Fruit fly (Drosophila melanogaster) whole organism, wandering third instar larva: ENCODE data around the gene CG34149.
A peak's percentile ranks its signal among the peaks of the same experiment; 100 is the strongest.

Experiments used
- Abd-B ChIP-seq: fragments of >200 bp; optimal IDR thresholded peaks from 2 replicates; lab custom pipeline; 2017; ENCODE audit warnings: missing biosample characterization, missing genetic modification characterization
- CG9705 ChIP-seq: fragments of 200-800 bp; sonication (Bioruptor generic); optimal IDR thresholded peaks from 2 replicates; lab custom pipeline; 2018; ENCODE audit warnings: missing biosample characterization, mild to moderate bottlenecking, missing genetic modification characterization
- CrebA ChIP-seq: fragments of 200-800 bp; sonication (Bioruptor generic); optimal IDR thresholded peaks from 2 replicates; lab custom pipeline; 2016; ENCODE audit warnings: missing biosample characterization, mild to moderate bottlenecking, missing genetic modification characterization, borderline replicate concordance
- Dif ChIP-seq: fragments of 200-275, 200-300 bp; sonication (Bioruptor generic); optimal IDR thresholded peaks from 2 replicates; lab custom pipeline; 2018; ENCODE audit warnings: missing biosample characterization, missing genetic modification characterization; ENCODE audit not compliant: partially characterized antibody
- GATAd ChIP-seq: sonication (Bioruptor generic); optimal IDR thresholded peaks from 2 replicates; lab custom pipeline; 2016; ENCODE audit warnings: missing biosample characterization, missing genetic modification characterization
- HLH106 ChIP-seq: fragments of 200-800 bp; optimal IDR thresholded peaks from 3 replicates; lab custom pipeline; 2019; ENCODE audit warnings: missing biosample characterization, mild to moderate bottlenecking, missing genetic modification characterization, moderate library complexity
- Hnf4 ChIP-seq: fragments of 200-800 bp; sonication (Bioruptor generic); optimal IDR thresholded peaks from 2 replicates; lab custom pipeline; 2016; ENCODE audit warnings: missing biosample characterization, mild to moderate bottlenecking, missing genetic modification characterization
- Hr78 ChIP-seq: fragments of >200 bp; optimal IDR thresholded peaks from 2 replicates; lab custom pipeline; 2017; ENCODE audit warnings: missing biosample characterization, missing genetic modification characterization
- Hr83 ChIP-seq: fragments of 200-300 bp; sonication (Bioruptor generic); optimal IDR thresholded peaks from 2 replicates; lab custom pipeline; 2016; ENCODE audit warnings: missing biosample characterization, mild to moderate bottlenecking, missing genetic modification characterization, moderate library complexity; ENCODE audit not compliant: poor library complexity, severe bottlenecking
- Jra ChIP-seq: sonication (Bioruptor generic); optimal IDR thresholded peaks from 2 replicates; lab custom pipeline; 2016; ENCODE audit warnings: missing biosample characterization, missing genetic modification characterization
- Mio ChIP-seq: sonication (Bioruptor generic); optimal IDR thresholded peaks from 2 replicates; lab custom pipeline; 2016; ENCODE audit warnings: missing biosample characterization, missing genetic modification characterization
- Myc ChIP-seq: fragments of >200 bp; optimal IDR thresholded peaks from 2 replicates; lab custom pipeline; 2017
- N ChIP-seq: fragments of >200 bp; optimal IDR thresholded peaks from 2 replicates; lab custom pipeline; 2018; ENCODE audit warnings: missing biosample characterization, missing external identifiers, missing genetic modification characterization
- OdsH ChIP-seq: fragments of 200-800 bp; sonication (Bioruptor generic); optimal IDR thresholded peaks from 2 replicates; lab custom pipeline; 2016; ENCODE audit warnings: missing biosample characterization, mild to moderate bottlenecking, missing genetic modification characterization
- Rel ChIP-seq, 2 experiments: fragments of 200-800 bp; sonication (Bioruptor generic) in 1 of 2; optimal IDR thresholded peaks; 2 replicates in 1 of 2; 3 replicates in 1 of 2; lab custom pipeline; 2016 to 2019; ENCODE audit warnings: mild to moderate bottlenecking in 2 of 2, missing biosample characterization in 2 of 2, missing genetic modification characterization in 2 of 2, moderate library complexity in 1 of 2
- Sp1 ChIP-seq: fragments of 200-800 bp; sonication (Bioruptor generic); optimal IDR thresholded peaks from 3 replicates; lab custom pipeline; 2019; ENCODE audit warnings: missing biosample characterization, mild to moderate bottlenecking, missing genetic modification characterization, moderate library complexity
- Vsx2 ChIP-seq: fragments of 200-300, 225-300 bp; sonication (Bioruptor generic); optimal IDR thresholded peaks from 2 replicates; lab custom pipeline; 2018; ENCODE audit warnings: missing biosample characterization, missing genetic modification characterization; ENCODE audit not compliant: partially characterized antibody
- br ChIP-seq: fragments of 200-800 bp; sonication (Bioruptor generic); optimal IDR thresholded peaks from 2 replicates; lab custom pipeline; 2016; ENCODE audit warnings: missing biosample characterization, missing genetic modification characterization
- brk ChIP-seq: fragments of 200-800 bp; sonication (Bioruptor generic); optimal IDR thresholded peaks from 2 replicates; lab custom pipeline; 2016; ENCODE audit warnings: missing biosample characterization, mild to moderate bottlenecking, missing genetic modification characterization
- dl ChIP-seq, 2 experiments: fragments of 175-275, 200-275 bp in 1 of 2; fragments of 200-275 bp in 1 of 2; sonication (Bioruptor generic); optimal IDR thresholded peaks; lab custom pipeline; 2018; ENCODE audit warnings: mild to moderate bottlenecking in 2 of 2, missing biosample characterization in 2 of 2, missing genetic modification characterization in 2 of 2, moderate library complexity in 2 of 2; ENCODE audit not compliant: partially characterized antibody in 2 of 2, insufficient read depth in 1 of 2
- dsf ChIP-seq: sonication (Bioruptor generic); optimal IDR thresholded peaks from 2 replicates; lab custom pipeline; 2016; ENCODE audit warnings: missing biosample characterization, missing genetic modification characterization, borderline replicate concordance
- ey ChIP-seq: fragments of 200-800 bp; sonication (Bioruptor generic); optimal IDR thresholded peaks from 2 replicates; lab custom pipeline; 2016; ENCODE audit warnings: missing biosample characterization, missing genetic modification characterization
- foxo ChIP-seq, 2 experiments: fragments of 200-800 bp; sonication (Bioruptor generic); optimal IDR thresholded peaks; 2 replicates in 1 of 2; 3 replicates in 1 of 2; lab custom pipeline; 2016 to 2017; ENCODE audit warnings: missing biosample characterization in 2 of 2, missing genetic modification characterization in 2 of 2
- fru ChIP-seq: fragments of 200-800 bp; sonication (Bioruptor generic); optimal IDR thresholded peaks from 3 replicates; lab custom pipeline; 2016; ENCODE audit warnings: missing biosample characterization, mild to moderate bottlenecking, missing genetic modification characterization
- h ChIP-seq: fragments of 200-800 bp; sonication (Bioruptor generic); optimal IDR thresholded peaks from 3 replicates; lab custom pipeline; 2016; ENCODE audit warnings: missing biosample characterization, mild to moderate bottlenecking, missing genetic modification characterization
- jim ChIP-seq: fragments of 175-275, 200-325 bp; sonication (Bioruptor generic); optimal IDR thresholded peaks from 2 replicates; lab custom pipeline; 2016; ENCODE audit warnings: missing biosample characterization, mild to moderate bottlenecking, missing genetic modification characterization
- lola ChIP-seq: fragments of >200 bp; optimal IDR thresholded peaks from 2 replicates; lab custom pipeline; 2017; ENCODE audit warnings: missing biosample characterization, missing genetic modification characterization
- pan ChIP-seq: fragments of >200 bp; optimal IDR thresholded peaks from 2 replicates; lab custom pipeline; 2017
- psq ChIP-seq: fragments of 200-800 bp; sonication (Bioruptor generic); optimal IDR thresholded peaks from 3 replicates; lab custom pipeline; 2017; ENCODE audit warnings: missing biosample characterization, mild to moderate bottlenecking, missing genetic modification characterization, moderate library complexity
- rgr ChIP-seq: fragments of 200-800 bp; sonication (Bioruptor generic); optimal IDR thresholded peaks from 3 replicates; lab custom pipeline; 2016; ENCODE audit warnings: missing biosample characterization, mild to moderate bottlenecking, missing genetic modification characterization
- sv ChIP-seq: fragments of 200-800 bp; sonication (Bioruptor generic); optimal IDR thresholded peaks from 3 replicates; lab custom pipeline; 2016; ENCODE audit warnings: missing biosample characterization, missing genetic modification characterization
- tai ChIP-seq: sonication (Bioruptor generic); optimal IDR thresholded peaks from 2 replicates; lab custom pipeline; 2016; ENCODE audit warnings: missing biosample characterization, missing genetic modification characterization
- usp ChIP-seq: fragments of >200 bp; optimal IDR thresholded peaks from 2 replicates; lab custom pipeline; 2017; ENCODE audit warnings: missing biosample characterization, missing genetic modification characterization
- woc ChIP-seq: sonication (Bioruptor generic); optimal IDR thresholded peaks from 2 replicates; lab custom pipeline; 2016; ENCODE audit warnings: missing biosample characterization, mild to moderate bottlenecking, missing genetic modification characterization

The CG34149 gene

dm6 chr3R:22379942-22380341 is at the start of gene CG34149:
Gene CG34149, plus strand, starts transcription at chr3R:22380128.
- TF ChIP-seq h (GFP tag; lab: Kevin White, UChicago), result no peak

DNA sequence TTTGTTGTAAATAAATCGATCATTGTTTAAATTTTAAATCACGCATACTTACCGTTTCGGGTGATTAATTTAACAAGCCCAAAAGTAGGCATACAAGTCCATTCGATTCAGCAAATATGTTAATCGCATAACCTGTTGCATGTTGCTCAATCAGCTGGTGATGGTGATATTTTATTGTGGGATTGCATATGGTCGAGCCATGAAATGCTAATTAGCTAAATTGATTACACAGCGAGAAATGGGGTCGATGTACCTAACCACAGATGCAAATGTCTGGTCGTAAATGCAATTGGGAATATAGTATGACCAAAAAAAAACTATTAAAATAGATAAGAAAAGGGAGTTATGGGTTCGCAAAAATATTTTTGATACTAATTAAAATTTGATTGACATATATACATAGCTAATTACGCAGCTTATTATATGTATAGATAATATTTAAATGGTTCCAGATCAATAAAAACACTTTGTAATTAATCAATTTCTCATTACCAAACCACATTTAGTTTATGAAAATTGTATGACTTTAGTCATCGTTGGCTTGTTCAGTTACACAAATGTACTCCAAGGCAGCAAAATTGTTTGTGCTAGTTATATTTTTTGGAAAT is 49.3 kb upstream of the CG34149 start, which contains the start of gene CG33721:
CG33721 (plus strand) TSS at position 558 of the 608 bp plus-strand sequence.
- TF ChIP-seq tai (GFP tag; lab: Kevin White, UChicago), result no peak
- no peak for TF ChIP-seq fru (GFP tag; lab: Kevin White, UChicago)
- no peak for TF ChIP-seq OdsH (GFP tag; lab: Kevin White, UChicago)
- no peak for TF ChIP-seq sv (GFP tag; lab: Kevin White, UChicago)

- TF ChIP-seq usp (GFP tag; lab: Kevin White, UChicago), result no peak
- TF ChIP-seq h (GFP tag; lab: Kevin White, UChicago), result no peak
- no peak for TF ChIP-seq woc (GFP tag; lab: Kevin White, UChicago)
- no peak for TF ChIP-seq Mio (GFP tag; lab: Kevin White, UChicago)
- no peak for TF ChIP-seq tai (GFP tag; lab: Kevin White, UChicago)
- no peak for TF ChIP-seq jim (GFP tag; lab: Kevin White, UChicago)
- TF ChIP-seq pan (lab: Kevin White, UChicago), result no peak
- TF ChIP-seq dsf (GFP tag; lab: Kevin White, UChicago), result no peak
- no peak for TF ChIP-seq Sp1 (GFP tag; lab: Kevin White, UChicago)
- TF ChIP-seq Jra (GFP tag; lab: Kevin White, UChicago), result no peak
- no peak for TF ChIP-seq dl (GFP tag; optimal IDR thresholded peaks at IDR 0.05; lab: Kevin White, UChicago; ENCODE audit: insufficient read depth in 1 of 2, partially characterized antibody in 2 of 2)
- TF ChIP-seq Myc, result no peak
- TF ChIP-seq br (GFP tag; lab: Kevin White, UChicago), result no peak
- no peak for TF ChIP-seq CG9705 (GFP tag; lab: Kevin White, UChicago)
- TF ChIP-seq N (GFP tag; lab: Kevin White, UChicago), result no peak
- TF ChIP-seq, all 38 proteins: peak for 0
Measured at dm6 chr3R:22331691-22332090, 48.2 kb upstream of the CG34149 start, which contains the start of gene CG13862. Gene CG13862, plus strand, starts transcription at chr3R:22331991.

DNA sequence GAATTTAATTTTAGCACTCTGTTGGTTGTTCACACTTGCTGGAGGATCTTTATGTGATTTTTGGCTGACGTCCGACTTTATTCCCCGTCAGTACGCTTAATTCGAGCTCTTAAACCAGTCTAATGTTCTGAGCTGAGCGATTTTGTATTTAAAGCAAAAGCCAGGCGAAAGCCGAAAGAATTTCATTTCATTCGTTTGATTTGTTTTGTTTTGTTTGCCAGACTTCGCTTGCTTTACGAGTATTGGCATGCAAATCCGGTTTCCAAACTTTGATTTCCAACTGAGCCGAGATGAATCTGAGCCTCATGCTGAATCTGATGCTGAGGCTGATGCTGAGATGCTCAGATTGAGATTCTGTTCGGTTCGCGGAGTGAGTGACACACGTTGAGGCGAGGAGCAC is 45.9 kb upstream of the CG34149 start, which contains the start of gene CG5391:
CG5391 (minus strand) TSS at position 101 of the 400 bp plus-strand sequence.
- TF ChIP-seq Hr83 (GFP tag; lab: Kevin White, UChicago) (no peak), Jra (GFP tag; lab: Kevin White, UChicago) (no peak), pan (lab: Kevin White, UChicago) (no peak), Dif (GFP tag; lab: Kevin White, UChicago) (no peak), foxo (GFP tag; optimal IDR thresholded peaks at IDR 0.05; lab: Kevin White, UChicago) (no peak), Mio (GFP tag; lab: Kevin White, UChicago) (no peak), Rel (GFP tag; optimal IDR thresholded peaks at IDR 0.05; lab: Kevin White, UChicago) (no peak), Rel (tag; optimal IDR thresholded peaks at IDR 0.05; lab: Kevin White, UChicago) (no peak), sv (GFP tag; lab: Kevin White, UChicago) (no peak), br (GFP tag; lab: Kevin White, UChicago) (no peak), usp (GFP tag; lab: Kevin White, UChicago) (no peak), woc (GFP tag; lab: Kevin White, UChicago) (no peak), rgr (GFP tag; lab: Kevin White, UChicago) (no peak), dl (GFP tag; optimal IDR thresholded peaks at IDR 0.05; lab: Kevin White, UChicago; ENCODE audit: insufficient read depth in 1 of 2, partially characterized antibody in 2 of 2) (no peak)

DNA sequence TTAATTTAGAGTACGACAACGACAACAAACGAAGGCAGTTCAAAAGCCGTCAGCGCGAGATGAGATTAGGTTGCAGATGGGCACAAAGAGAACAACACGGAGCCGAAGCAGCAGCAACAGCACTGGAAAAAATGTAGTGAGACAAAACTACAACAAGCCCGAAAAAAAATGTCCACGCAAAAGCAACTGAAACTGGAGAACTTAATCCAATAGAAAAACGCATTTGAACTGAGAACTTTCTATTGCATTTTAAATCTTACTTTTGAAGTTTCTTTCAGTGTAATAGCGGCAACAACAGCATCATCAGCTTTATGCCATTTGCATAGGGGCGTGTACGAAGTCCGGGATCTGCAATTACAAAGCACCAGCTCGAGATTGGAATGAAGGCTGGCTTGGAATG is 40.4 kb upstream of the CG34149 start:
- TF ChIP-seq GATAd (no peak), brk (no peak), Hnf4 (GFP tag; lab: Kevin White, UChicago) (peak; percentile 55), CrebA (no peak), Hr78 (GFP tag; lab: Kevin White, UChicago) (no peak), usp (GFP tag; lab: Kevin White, UChicago) (no peak), sv (GFP tag; lab: Kevin White, UChicago) (no peak), Hr83 (GFP tag; lab: Kevin White, UChicago) (no peak), rgr (GFP tag; lab: Kevin White, UChicago) (peak; percentile 47), N (GFP tag; lab: Kevin White, UChicago) (no peak), Rel (GFP tag; optimal IDR thresholded peaks at IDR 0.05; lab: Kevin White, UChicago) (no peak), Rel (tag; optimal IDR thresholded peaks at IDR 0.05; lab: Kevin White, UChicago) (no peak), jim (GFP tag; lab: Kevin White, UChicago) (no peak), CG9705 (GFP tag; lab: Kevin White, UChicago) (peak; percentile 17), Sp1 (GFP tag; lab: Kevin White, UChicago) (peak; percentile 62), woc (GFP tag; lab: Kevin White, UChicago) (peak; percentile 16), fru (GFP tag; lab: Kevin White, UChicago) (peak; percentile 57), tai (GFP tag; lab: Kevin White, UChicago) (peak; percentile 33), psq (GFP tag; lab: Kevin White, UChicago) (peak; percentile 27), h (GFP tag; lab: Kevin White, UChicago) (peak; percentile 71), dsf (GFP tag; lab: Kevin White, UChicago) (no peak), ey (GFP tag; lab: Kevin White, UChicago) (peak; percentile 65), pan (lab: Kevin White, UChicago) (no peak), Mio (GFP tag; lab: Kevin White, UChicago) (no peak), Myc (no peak), dl (GFP tag; optimal IDR thresholded peaks at IDR 0.05; lab: Kevin White, UChicago; ENCODE audit: insufficient read depth in 1 of 2, partially characterized antibody in 2 of 2) (no peak), HLH106 (tag; lab: Kevin White, UChicago) (peak; percentile 64), lola (GFP tag; lab: Kevin White, UChicago) (no peak), br (GFP tag; lab: Kevin White, UChicago) (peak; percentile 64), Abd-B (GFP tag; lab: Kevin White, UChicago) (no peak), Vsx2 (GFP tag; lab: Kevin White, UChicago) (no peak)
